Worm (Caenorhabditis elegans) whole organism, young adult: ENCODE data around the gene F10E7.11.

ENCODE experiments used
- B0261.1 ChIP-seq: sonication (generic microtip); optimal IDR thresholded peaks from 2 replicates; lab custom pipeline; 2016; ENCODE audit warnings: mild to moderate bottlenecking, missing genetic modification characterization, moderate library complexity, missing compliant biosample characterization
- F10E7.11 ChIP-seq: sonication (generic microtip); optimal IDR thresholded peaks from 2 replicates; lab custom pipeline; 2017; ENCODE audit warnings: mild to moderate bottlenecking, missing genetic modification characterization, moderate library complexity, missing compliant biosample characterization
- K11D2.4 ChIP-seq: fragments of 200-800 bp; sonication (Bioruptor generic); IDR thresholded peaks from 2 replicates; pipeline ENCODE4 v1.3.6; 2022; ENCODE audit warnings: missing genetic modification reagents, missing genetic modification characterization, missing compliant biosample characterization
- Y53G8AR.9 ChIP-seq: fragments of 200-800 bp; sonication (Bioruptor generic); conservative IDR thresholded peaks from 2 replicates; pipeline ENCODE4 v1.3.6; 2022; ENCODE audit warnings: missing genetic modification reagents, missing genetic modification characterization, missing compliant biosample characterization
- Y56A3A.18 ChIP-seq: fragments of 200-800 bp; sonication (Bioruptor generic); IDR thresholded peaks from 2 replicates; pipeline ENCODE4 v1.3.6; 2022; ENCODE audit warnings: missing genetic modification reagents, missing genetic modification characterization, missing compliant biosample characterization
- Y95B8A.8 ChIP-seq: fragments of 200-800 bp; sonication (Bioruptor generic); IDR thresholded peaks from 2 replicates; pipeline ENCODE4 v1.3.6; 2022; ENCODE audit warnings: missing genetic modification reagents, missing genetic modification characterization, missing compliant biosample characterization
- ama-1 ChIP-seq, 3 experiments: fragments of 150-350 bp in 1 of 3; sonication (generic microtip) in 2 of 3; optimal IDR thresholded peaks; 2 replicates each; lab custom pipeline; 2014 to 2018; ENCODE audit warnings: missing biosample characterization in 2 of 3, missing genetic modification characterization in 2 of 3, missing genetic modification reagents in 2 of 3
- aptf-2 ChIP-seq: fragments of 200-800 bp; sonication (Bioruptor generic); conservative IDR thresholded peaks from 2 replicates; pipeline ENCODE4 v1.3.6; 2022; ENCODE audit warnings: missing genetic modification reagents, missing genetic modification characterization, missing compliant biosample characterization
- attf-3 ChIP-seq: fragments of 200-800 bp; sonication (Bioruptor generic); conservative IDR thresholded peaks from 2 replicates; pipeline ENCODE4 v1.3.6; 2022; ENCODE audit warnings: missing genetic modification reagents, missing genetic modification characterization, missing compliant biosample characterization
- attf-5 ChIP-seq: fragments of 200-800 bp; sonication (Bioruptor generic); optimal IDR thresholded peaks from 2 replicates; lab custom pipeline; 2018; ENCODE audit warnings: mild to moderate bottlenecking, missing genetic modification characterization, missing compliant biosample characterization
- bed-1 ChIP-seq: fragments of 200-800 bp; sonication (Bioruptor generic); IDR thresholded peaks from 2 replicates; pipeline ENCODE4 v1.3.6; 2022; ENCODE audit warnings: missing genetic modification reagents, missing genetic modification characterization, missing compliant biosample characterization
- chd-7 ChIP-seq: sonication (generic microtip); optimal IDR thresholded peaks from 2 replicates; lab custom pipeline; 2016; ENCODE audit warnings: mild to moderate bottlenecking, missing genetic modification characterization, moderate library complexity, missing compliant biosample characterization
- dox-1 ChIP-seq: fragments of 200-800 bp; sonication (Bioruptor generic); IDR thresholded peaks from 2 replicates; pipeline ENCODE4 v1.3.6; 2022; ENCODE audit warnings: missing genetic modification reagents, missing genetic modification characterization, missing compliant biosample characterization
- egl-18 ChIP-seq: fragments of 200-800 bp; sonication (Bioruptor generic); IDR thresholded peaks from 2 replicates; pipeline ENCODE4 v1.3.6; 2022; ENCODE audit warnings: missing genetic modification reagents, missing genetic modification characterization, missing compliant biosample characterization
- ets-4 ChIP-seq: fragments of 200-800 bp; sonication (Bioruptor generic); optimal IDR thresholded peaks from 2 replicates; lab custom pipeline; 2018; ENCODE audit warnings: mild to moderate bottlenecking, missing genetic modification characterization, missing compliant biosample characterization
- fkh-3 ChIP-seq: sonication (generic microtip); optimal IDR thresholded peaks from 2 replicates; lab custom pipeline; 2016; ENCODE audit warnings: mild to moderate bottlenecking, missing genetic modification characterization, missing compliant biosample characterization
- hlh-26 ChIP-seq: fragments of 200-800 bp; sonication (Bioruptor generic); conservative IDR thresholded peaks from 2 replicates; pipeline ENCODE4 v1.3.6; 2022; ENCODE audit warnings: missing genetic modification reagents, missing genetic modification characterization, missing compliant biosample characterization
- hmg-1.2 ChIP-seq: fragments of 200-800 bp; sonication (Bioruptor generic); IDR thresholded peaks from 2 replicates; pipeline ENCODE4 v1.3.6; 2022; ENCODE audit warnings: missing genetic modification reagents, missing genetic modification characterization, missing compliant biosample characterization
- let-607 ChIP-seq, 2 experiments: fragments of 200-800 bp in 1 of 2; sonication (Bioruptor generic) in 1 of 2; sonication (generic microtip) in 1 of 2; optimal IDR thresholded peaks; 2 replicates each; lab custom pipeline; 2016 to 2018; ENCODE audit warnings: mild to moderate bottlenecking in 2 of 2, missing compliant biosample characterization in 2 of 2, missing genetic modification characterization in 2 of 2, moderate library complexity in 2 of 2, missing genotype in 1 of 2
- lir-1 ChIP-seq: fragments of 200-800 bp; sonication (Bioruptor generic); conservative IDR thresholded peaks from 2 replicates; pipeline ENCODE4 v1.3.6; 2022; ENCODE audit warnings: missing genetic modification reagents, missing genetic modification characterization, missing compliant biosample characterization
- lsy-27 ChIP-seq: sonication (generic microtip); optimal IDR thresholded peaks from 2 replicates; lab custom pipeline; 2017; ENCODE audit warnings: missing genetic modification characterization, mild to moderate bottlenecking, missing compliant biosample characterization, antibody characterized with exemption, missing genotype, borderline replicate concordance; ENCODE audit not compliant: insufficient read depth
- madf-10 ChIP-seq: sonication (generic microtip); optimal IDR thresholded peaks from 2 replicates; lab custom pipeline; 2016; ENCODE audit warnings: mild to moderate bottlenecking, missing genetic modification characterization, missing compliant biosample characterization
- madf-6 ChIP-seq: fragments of 200-800 bp; sonication (Bioruptor generic); IDR thresholded peaks from 2 replicates; pipeline ENCODE4 v1.3.6; 2022; ENCODE audit warnings: missing genetic modification reagents, missing genetic modification characterization, missing compliant biosample characterization
- mcd-1 ChIP-seq: fragments of 200-800 bp; sonication (Bioruptor generic); IDR thresholded peaks from 2 replicates; pipeline ENCODE4 v1.3.6; 2022; ENCODE audit warnings: missing genetic modification reagents, missing genetic modification characterization, missing compliant biosample characterization
- nfyb-1 ChIP-seq: fragments of 200-800 bp; sonication (Bioruptor generic); IDR thresholded peaks from 2 replicates; pipeline ENCODE4 v1.3.6; 2022; ENCODE audit warnings: missing genetic modification reagents, missing genetic modification characterization, missing compliant biosample characterization
- nhr-120 ChIP-seq: fragments of 200-800 bp; sonication (Bioruptor generic); IDR thresholded peaks from 2 replicates; pipeline ENCODE4 v1.3.6; 2022; ENCODE audit warnings: missing genetic modification characterization, missing compliant biosample characterization
- nhr-80 ChIP-seq: sonication (generic microtip); optimal IDR thresholded peaks from 2 replicates; lab custom pipeline; 2016; ENCODE audit warnings: missing genetic modification characterization, missing compliant biosample characterization
- nhr-90 ChIP-seq: sonication (generic microtip); optimal IDR thresholded peaks from 2 replicates; lab custom pipeline; 2016; ENCODE audit warnings: missing genotype, mild to moderate bottlenecking, missing genetic modification characterization, missing compliant biosample characterization
- rec-8 ChIP-seq, 2 experiments: sonication (generic microtip); optimal IDR thresholded peaks; 2 replicates each; lab custom pipeline; 2016; ENCODE audit warnings: mild to moderate bottlenecking in 2 of 2, missing genetic modification characterization in 2 of 2, missing genetic modification reagents in 2 of 2, missing genotype in 2 of 2, missing biosample characterization in 1 of 2, missing compliant biosample characterization in 1 of 2, moderate library complexity in 1 of 2
- repo-1 ChIP-seq: sonication (generic microtip); optimal IDR thresholded peaks from 2 replicates; lab custom pipeline; 2017; ENCODE audit warnings: mild to moderate bottlenecking, missing genetic modification characterization, missing compliant biosample characterization
- sptf-2 ChIP-seq: fragments of 200-800 bp; sonication (Bioruptor generic); optimal IDR thresholded peaks from 2 replicates; lab custom pipeline; 2018; ENCODE audit warnings: mild to moderate bottlenecking, missing genetic modification characterization, missing compliant biosample characterization
- unc-130 ChIP-seq: sonication (generic microtip); optimal IDR thresholded peaks from 2 replicates; lab custom pipeline; 2016; ENCODE audit warnings: missing genetic modification reagents, missing genetic modification characterization, missing compliant biosample characterization
- unc-62 ChIP-seq: fragments of 150-350 bp; optimal IDR thresholded peaks from 2 replicates; lab custom pipeline; 2014; ENCODE audit warnings: missing biosample characterization, missing genetic modification reagents, missing genetic modification characterization
- xnd-1 ChIP-seq: sonication (generic microtip); optimal IDR thresholded peaks from 2 replicates; lab custom pipeline; 2016; ENCODE audit warnings: missing genotype, missing genetic modification reagents, missing genetic modification characterization, missing compliant biosample characterization
- zim-3 ChIP-seq: sonication (generic microtip); optimal IDR thresholded peaks from 2 replicates; lab custom pipeline; 2017; ENCODE audit warnings: mild to moderate bottlenecking, missing genetic modification characterization, moderate library complexity, missing compliant biosample characterization
- ztf-6 ChIP-seq: fragments of 200-800 bp; sonication (Bioruptor generic); IDR thresholded peaks from 2 replicates; pipeline ENCODE4 v1.3.6; 2022; ENCODE audit warnings: missing genetic modification reagents, missing genetic modification characterization, missing compliant biosample characterization

Gene F10E7.11

ce11 chrII:7102288-7102687, 20.4 kb downstream of the F10E7.11 start:
- TF ChIP-seq nhr-80 (tag; lab: Kevin White, UChicago): peak; percentile 30
- no peak for TF ChIP-seq sptf-2 (GFP tag; lab: Kevin White, UChicago)

ce11 chrII:7100838-7101237, 21.9 kb downstream of the F10E7.11 start, which contains the start of gene mmaa-1:
TSS of gene mmaa-1 (minus strand) at chrII:7101165.
- TF ChIP-seq let-607 (tag; optimal IDR thresholded peaks at IDR 0.05; lab: Kevin White, UChicago): peak in 1 of 2 experiments; percentile 26
- TF ChIP-seq nhr-120 (GFP tag; lab: Robert Waterston, UW): no peak
- 0 out of 2 replicates have a peak, but pooled peaks have one; percentile 42 for TF ChIP-seq bed-1 (GFP tag; lab: Robert Waterston, UW)
- no peak for TF ChIP-seq rec-8 (tag; optimal IDR thresholded peaks at IDR 0.05; lab: Kevin White, UChicago)
- no peak for TF ChIP-seq attf-3 (GFP tag; lab: Robert Waterston, UW)
- TF ChIP-seq zim-3 (tag; lab: Kevin White, UChicago): peak; percentile 19
- no peak for TF ChIP-seq lir-1 (GFP tag; lab: Robert Waterston, UW)
- no peak for TF ChIP-seq egl-18 (GFP tag; lab: Robert Waterston, UW)
- peak; percentile 34; the same call in 1 of the 2 replicates for TF ChIP-seq dox-1 (GFP tag; lab: Robert Waterston, UW)
- no peak for TF ChIP-seq ets-4
- TF ChIP-seq F10E7.11: no peak
- TF ChIP-seq mcd-1: 0 out of 2 replicates have a peak, but pooled peaks have one; percentile 32
- TF ChIP-seq unc-62: no peak
- TF ChIP-seq madf-6 (GFP tag; lab: Robert Waterston, UW): peak; percentile 25; the same call in 1 of the 2 replicates
- no peak for TF ChIP-seq unc-130 (GFP tag; lab: Kevin White, UChicago)
- TF ChIP-seq ztf-6 (GFP tag; lab: Robert Waterston, UW): no peak
- peak; percentile 78 for TF ChIP-seq ama-1 (optimal IDR thresholded peaks at IDR 0.05; lab: Kevin White, UChicago)
- TF ChIP-seq ama-1 (GFP tag; optimal IDR thresholded peaks at IDR 0.05; lab: Kevin White, UChicago): no peak
- peak; percentile 10 for TF ChIP-seq xnd-1 (tag; lab: Kevin White, UChicago)
- TF ChIP-seq Y53G8AR.9 (GFP tag; lab: Robert Waterston, UW): peak; percentile 88
- TF ChIP-seq fkh-3 (tag; lab: Kevin White, UChicago): peak; percentile 69
- TF ChIP-seq K11D2.4: 0 out of 2 replicates have a peak, but pooled peaks have one; percentile 21
- no peak for TF ChIP-seq Y95B8A.8 (GFP tag; lab: Robert Waterston, UW)
- no peak for TF ChIP-seq hlh-26 (GFP tag; lab: Robert Waterston, UW)
- peak; percentile 78; the same call in 1 of the 2 replicates for TF ChIP-seq Y56A3A.18 (GFP tag; lab: Robert Waterston, UW)
- TF ChIP-seq aptf-2 (GFP tag; lab: Robert Waterston, UW): no peak
- peak; percentile 69 for TF ChIP-seq chd-7 (tag; lab: Kevin White, UChicago)
- no peak for TF ChIP-seq B0261.1 (tag; lab: Kevin White, UChicago)
- no peak for TF ChIP-seq lsy-27 (tag; lab: Kevin White, UChicago)
- TF ChIP-seq repo-1 (tag; lab: Kevin White, UChicago): peak; percentile 71
- peak; percentile 51; the same call in 1 of the 2 replicates for TF ChIP-seq nfyb-1 (GFP tag; lab: Robert Waterston, UW)
- peak; percentile 14; the same call in 1 of the 2 replicates for TF ChIP-seq hmg-1.2
- peak; percentile 3 for TF ChIP-seq madf-10 (tag; lab: Kevin White, UChicago)
- no peak for TF ChIP-seq attf-5
- TF ChIP-seq nhr-90 (tag; lab: Kevin White, UChicago): no peak
